Worm (Caenorhabditis elegans) whole organism, mixed stage, embryonic: Measurements from ENCODE around the gene snt-1.

Experiments used
- M03D4.4 ChIP-seq: sonication (generic microtip); optimal IDR thresholded peaks from 2 replicates; lab custom pipeline; 2017; ENCODE audit warnings: mild to moderate bottlenecking, missing genetic modification characterization, missing compliant biosample characterization
- bed-3 ChIP-seq: fragments of 200-800 bp; sonication (Bioruptor generic); optimal IDR thresholded peaks from 3 replicates; lab custom pipeline; 2018; ENCODE audit warnings: mild to moderate bottlenecking, missing genetic modification characterization, moderate library complexity, missing compliant biosample characterization
- blmp-1 ChIP-seq: fragments of 150-350 bp; optimal IDR thresholded peaks from 2 replicates; lab custom pipeline; 2014; ENCODE audit warnings: missing biosample characterization, missing genetic modification characterization
- ceh-43 ChIP-seq: fragments of 200-800 bp; sonication (Bioruptor generic); optimal IDR thresholded peaks from 2 replicates; lab custom pipeline; 2018; ENCODE audit warnings: mild to moderate bottlenecking, missing genetic modification characterization, moderate library complexity, missing compliant biosample characterization
- ces-1 ChIP-seq: fragments of 150-350 bp; optimal IDR thresholded peaks from 2 replicates; lab custom pipeline; 2014; ENCODE audit warnings: missing biosample characterization, missing genetic modification reagents, missing genetic modification characterization
- cnd-1 ChIP-seq: fragments of 200-800 bp; sonication (Bioruptor generic); optimal IDR thresholded peaks from 2 replicates; lab custom pipeline; 2018; ENCODE audit warnings: mild to moderate bottlenecking, missing genetic modification characterization, missing compliant biosample characterization
- elt-1 ChIP-seq: sonication (generic microtip); optimal IDR thresholded peaks from 2 replicates; lab custom pipeline; 2017; ENCODE audit warnings: missing genetic modification characterization, mild to moderate bottlenecking, missing compliant biosample characterization, antibody characterized with exemption, moderate library complexity, borderline replicate concordance; ENCODE audit not compliant: insufficient read depth
- elt-3 ChIP-seq: fragments of 150-350 bp; optimal IDR thresholded peaks from 2 replicates; lab custom pipeline; 2014; ENCODE audit warnings: missing biosample characterization, missing genetic modification characterization
- flh-1 ChIP-seq: fragments of 200-800 bp; sonication (Bioruptor generic); optimal IDR thresholded peaks from 2 replicates; lab custom pipeline; 2018; ENCODE audit warnings: mild to moderate bottlenecking, missing genetic modification characterization, moderate library complexity, missing compliant biosample characterization
- ham-2 ChIP-seq: fragments of 200-800 bp; sonication (Bioruptor generic); optimal IDR thresholded peaks from 2 replicates; lab custom pipeline; 2018; ENCODE audit warnings: mild to moderate bottlenecking, missing genetic modification characterization, missing compliant biosample characterization
- lsy-2 ChIP-seq: fragments of 150-350 bp; optimal IDR thresholded peaks from 2 replicates; lab custom pipeline; 2014; ENCODE audit warnings: missing biosample characterization, missing genetic modification characterization
- mab-5 ChIP-seq: fragments of 150-350 bp; optimal IDR thresholded peaks from 2 replicates; lab custom pipeline; 2014; ENCODE audit warnings: missing biosample characterization, missing genetic modification characterization
- mep-1 ChIP-seq: fragments of 150-350 bp; optimal IDR thresholded peaks from 2 replicates; lab custom pipeline; 2017; ENCODE audit warnings: missing biosample characterization, missing genetic modification reagents, missing genetic modification characterization, inconsistent platforms
- mls-2 ChIP-seq: sonication (generic microtip); optimal IDR thresholded peaks from 2 replicates; lab custom pipeline; 2016; ENCODE audit warnings: mild to moderate bottlenecking, missing genetic modification characterization, moderate library complexity, missing compliant biosample characterization
- nhr-12 ChIP-seq: fragments of 150-350 bp; optimal IDR thresholded peaks from 2 replicates; lab custom pipeline; 2014; ENCODE audit warnings: missing biosample characterization, missing genetic modification characterization
- nhr-237 ChIP-seq: fragments of 150-350 bp; optimal IDR thresholded peaks from 2 replicates; lab custom pipeline; 2014; ENCODE audit warnings: missing biosample characterization, missing genetic modification characterization
- nhr-76 ChIP-seq: sonication (generic microtip); optimal IDR thresholded peaks from 2 replicates; lab custom pipeline; 2017; ENCODE audit warnings: missing biosample characterization, missing genetic modification characterization
- pha-4 ChIP-seq: fragments of 150-350 bp; optimal IDR thresholded peaks from 2 replicates; lab custom pipeline; 2018; ENCODE audit warnings: missing biosample characterization, missing genetic modification reagents, missing genetic modification characterization
- sptf-1 ChIP-seq: sonication (generic microtip); optimal IDR thresholded peaks from 2 replicates; lab custom pipeline; 2017; ENCODE audit warnings: mild to moderate bottlenecking, missing genetic modification characterization, moderate library complexity, missing compliant biosample characterization
- unc-120 ChIP-seq: sonication (generic microtip); optimal IDR thresholded peaks from 2 replicates; lab custom pipeline; 2017; ENCODE audit warnings: missing genetic modification characterization, missing compliant biosample characterization; ENCODE audit not compliant: poor library complexity, severe bottlenecking
- unc-39 ChIP-seq: fragments of 150-350 bp; optimal IDR thresholded peaks from 2 replicates; lab custom pipeline; 2014; ENCODE audit warnings: missing biosample characterization, missing genetic modification characterization
- unc-62 ChIP-seq: fragments of 150-350 bp; optimal IDR thresholded peaks from 2 replicates; lab custom pipeline; 2014; ENCODE audit warnings: missing biosample characterization, missing genetic modification reagents, missing genetic modification characterization
- ztf-11 ChIP-seq: fragments of 150-350 bp; optimal IDR thresholded peaks from 2 replicates; lab custom pipeline; 2014; ENCODE audit warnings: missing biosample characterization, missing genetic modification characterization

The snt-1 gene

DNA sequence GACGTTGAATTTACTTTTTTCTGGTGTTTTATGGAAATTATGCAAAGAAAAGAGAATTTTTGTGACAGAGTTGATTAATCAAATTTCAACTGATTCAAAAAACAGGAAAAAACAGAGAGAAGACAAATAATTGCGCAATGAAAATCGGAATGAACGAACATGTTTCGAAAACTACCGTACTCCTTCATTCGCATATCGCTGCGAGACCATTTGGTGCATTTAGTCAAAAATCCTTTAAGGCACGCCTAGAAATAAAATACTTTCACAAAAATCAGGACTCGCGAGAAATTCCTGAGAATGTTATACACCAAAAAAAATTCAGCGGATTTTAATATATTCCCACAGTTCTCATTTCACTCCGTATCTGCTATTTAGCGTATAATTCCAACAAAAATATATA, 49.3 kb downstream of the snt-1 start:
- TF ChIP-seq sptf-1 (no peak), lsy-2 (tag; lab: Kevin White, UChicago) (no peak), mep-1 (tag; lab: Kevin White, UChicago) (no peak), unc-39 (tag; lab: Kevin White, UChicago) (no peak), nhr-76 (tag; lab: Kevin White, UChicago) (no peak), unc-62 (GFP tag; lab: Kevin White, UChicago) (no peak), elt-1 (tag; lab: Kevin White, UChicago) (no peak), ceh-43 (GFP tag; lab: Kevin White, UChicago) (no peak), nhr-237 (tag; lab: Kevin White, UChicago) (no peak), mls-2 (no peak), ztf-11 (tag; lab: Kevin White, UChicago) (no peak), ham-2 (GFP tag; lab: Kevin White, UChicago) (no peak), flh-1 (no peak), blmp-1 (tag; lab: Kevin White, UChicago) (no peak), elt-3 (tag; lab: Kevin White, UChicago) (no peak), M03D4.4 (no peak), ces-1 (GFP tag; lab: Kevin White, UChicago) (no peak), mab-5 (tag; lab: Kevin White, UChicago) (no peak)
- TF ChIP-seq, all 35 proteins: peak for 0

ce11 chrII:6863652-6864051, 52.9 kb downstream of the snt-1 start, which contains the start of gene aff-1:
TSS of gene aff-1 (minus strand) at chrII:6863752.
- TF ChIP-seq bed-3 (GFP tag; lab: Kevin White, UChicago) (no peak), ham-2 (GFP tag; lab: Kevin White, UChicago) (no peak), mls-2 (no peak), nhr-12 (tag; lab: Kevin White, UChicago) (no peak), nhr-76 (tag; lab: Kevin White, UChicago) (no peak), flh-1 (no peak), mep-1 (tag; lab: Kevin White, UChicago) (no peak), unc-120 (no peak), pha-4 (no peak), cnd-1 (no peak), unc-39 (tag; lab: Kevin White, UChicago) (no peak), ztf-11 (tag; lab: Kevin White, UChicago) (no peak), lsy-2 (tag; lab: Kevin White, UChicago) (no peak)
